Fruit fly (Drosophila melanogaster) whole organism, pupa: ENCODE measurements around the gene SecCl.

Experiments
- CG9948 ChIP-seq: fragments of 200-800 bp; sonication (Bioruptor generic); optimal IDR thresholded peaks from 2 replicates; lab custom pipeline; 2018; ENCODE audit warnings: missing biosample characterization, mild to moderate bottlenecking, missing genetic modification characterization, moderate library complexity
- EcR ChIP-seq: fragments of 200-800 bp; sonication (Bioruptor generic); optimal IDR thresholded peaks from 3 replicates; lab custom pipeline; 2019; ENCODE audit warnings: missing biosample characterization, missing genetic modification characterization, mild to moderate bottlenecking, moderate library complexity, missing genetic modification reagents
- gl ChIP-seq: fragments of 200-800 bp; sonication (Bioruptor generic); optimal IDR thresholded peaks from 2 replicates; lab custom pipeline; 2018; ENCODE audit warnings: missing biosample characterization, mild to moderate bottlenecking, missing genetic modification characterization

dm6 chr3L:17496871-17497492 lies 27.1 kb downstream of the SecCl start:
- TF ChIP-seq CG9948 (tag; lab: Kevin White, UChicago) (peak; percentile 88), EcR (peak; percentile 84), gl (peak; percentile 48)
